Fruit fly (Drosophila melanogaster) whole organism, wandering third instar larva: ENCODE data around the gene CG1632.

Experiments
- Abd-B ChIP-seq: fragments of >200 bp; optimal IDR thresholded peaks from 2 replicates; lab custom pipeline; 2017; ENCODE audit warnings: missing biosample characterization, missing genetic modification characterization
- CG9705 ChIP-seq: fragments of 200-800 bp; sonication (Bioruptor generic); optimal IDR thresholded peaks from 2 replicates; lab custom pipeline; 2018; ENCODE audit warnings: missing biosample characterization, mild to moderate bottlenecking, missing genetic modification characterization
- Jra ChIP-seq: sonication (Bioruptor generic); optimal IDR thresholded peaks from 2 replicates; lab custom pipeline; 2016; ENCODE audit warnings: missing biosample characterization, missing genetic modification characterization
- OdsH ChIP-seq: fragments of 200-800 bp; sonication (Bioruptor generic); optimal IDR thresholded peaks from 2 replicates; lab custom pipeline; 2016; ENCODE audit warnings: missing biosample characterization, mild to moderate bottlenecking, missing genetic modification characterization
- dl ChIP-seq, 2 experiments: fragments of 175-275, 200-275 bp in 1 of 2; fragments of 200-275 bp in 1 of 2; sonication (Bioruptor generic); optimal IDR thresholded peaks; lab custom pipeline; 2018; ENCODE audit warnings: mild to moderate bottlenecking in 2 of 2, missing biosample characterization in 2 of 2, missing genetic modification characterization in 2 of 2, moderate library complexity in 2 of 2; ENCODE audit not compliant: partially characterized antibody in 2 of 2, insufficient read depth in 1 of 2
- fru ChIP-seq: fragments of 200-800 bp; sonication (Bioruptor generic); optimal IDR thresholded peaks from 3 replicates; lab custom pipeline; 2016; ENCODE audit warnings: missing biosample characterization, mild to moderate bottlenecking, missing genetic modification characterization
- h ChIP-seq: fragments of 200-800 bp; sonication (Bioruptor generic); optimal IDR thresholded peaks from 3 replicates; lab custom pipeline; 2016; ENCODE audit warnings: missing biosample characterization, mild to moderate bottlenecking, missing genetic modification characterization
- lola ChIP-seq: fragments of >200 bp; optimal IDR thresholded peaks from 2 replicates; lab custom pipeline; 2017; ENCODE audit warnings: missing biosample characterization, missing genetic modification characterization
- usp ChIP-seq: fragments of >200 bp; optimal IDR thresholded peaks from 2 replicates; lab custom pipeline; 2017; ENCODE audit warnings: missing biosample characterization, missing genetic modification characterization

DNA sequence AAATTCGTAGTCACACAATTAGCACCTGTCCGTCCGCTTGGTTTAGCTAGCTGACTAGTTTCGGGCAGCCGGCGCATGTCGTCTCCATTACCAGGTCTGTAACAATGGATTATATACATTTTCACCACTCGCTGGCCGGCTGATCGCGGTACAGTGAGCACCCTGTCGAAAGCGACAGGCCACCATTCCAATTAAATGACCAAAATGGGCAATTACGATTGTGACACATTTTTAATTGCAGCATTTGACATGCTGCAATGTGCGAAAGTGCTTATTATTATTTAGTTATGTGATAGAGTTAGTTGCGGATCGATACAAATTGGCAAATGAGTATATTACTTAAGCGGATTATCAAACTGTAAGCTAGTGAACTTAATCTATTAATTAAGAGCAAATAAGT is 10.8 kb downstream of the CG1632 start:
- TF ChIP-seq OdsH (GFP tag; lab: Kevin White, UChicago) (no peak), lola (no peak), h (GFP tag; lab: Kevin White, UChicago) (no peak), Jra (GFP tag; lab: Kevin White, UChicago) (no peak), usp (no peak), fru (GFP tag; lab: Kevin White, UChicago) (no peak), Abd-B (GFP tag; lab: Kevin White, UChicago) (no peak), CG9705 (no peak), dl (GFP tag; optimal IDR thresholded peaks at IDR 0.05; lab: Kevin White, UChicago; ENCODE audit: insufficient read depth in 1 of 2, partially characterized antibody in 2 of 2) (no peak)
